Worm (Caenorhabditis elegans) whole organism, late embryonic: Measurements from ENCODE around the gene T21H3.1.

Experiments used
- C08G9.2 ChIP-seq: sonication (generic microtip); optimal IDR thresholded peaks from 2 replicates; lab custom pipeline; 2016; ENCODE audit warnings: mild to moderate bottlenecking, missing genetic modification characterization, moderate library complexity, missing compliant biosample characterization
- F13H6.1 ChIP-seq: sonication (generic microtip); optimal IDR thresholded peaks from 2 replicates; lab custom pipeline; 2016; ENCODE audit warnings: missing genetic modification characterization, missing compliant biosample characterization
- T23F11.4 ChIP-seq: fragments of 200-800 bp; sonication (Bioruptor generic); optimal IDR thresholded peaks from 2 replicates; lab custom pipeline; 2018; ENCODE audit warnings: mild to moderate bottlenecking, missing genetic modification characterization, missing compliant biosample characterization
- Y22D7AL.16 ChIP-seq: sonication (generic microtip); optimal IDR thresholded peaks from 2 replicates; lab custom pipeline; 2016; ENCODE audit warnings: missing genetic modification characterization, missing compliant biosample characterization
- ahr-1 ChIP-seq: sonication (generic microtip); optimal IDR thresholded peaks from 2 replicates; lab custom pipeline; 2016; ENCODE audit warnings: missing genetic modification characterization, missing compliant biosample characterization
- ceh-14 ChIP-seq: sonication (generic microtip); optimal IDR thresholded peaks from 2 replicates; lab custom pipeline; 2016; ENCODE audit warnings: missing genotype, missing genetic modification characterization, missing compliant biosample characterization
- ceh-18 ChIP-seq: sonication (generic microtip); optimal IDR thresholded peaks from 2 replicates; lab custom pipeline; 2016; ENCODE audit warnings: missing genetic modification characterization, missing compliant biosample characterization
- ceh-2 ChIP-seq: sonication (generic microtip); optimal IDR thresholded peaks from 2 replicates; lab custom pipeline; 2016; ENCODE audit warnings: missing genotype, missing genetic modification characterization, missing compliant biosample characterization
- ceh-24 ChIP-seq: sonication (generic microtip); optimal IDR thresholded peaks from 2 replicates; lab custom pipeline; 2016; ENCODE audit warnings: mild to moderate bottlenecking, missing genetic modification characterization, missing compliant biosample characterization
- ceh-45 ChIP-seq: fragments of 200-800 bp; sonication (Bioruptor generic); IDR thresholded peaks from 2 replicates; pipeline ENCODE4 v1.3.6; 2022; ENCODE audit warnings: missing genetic modification reagents, missing genetic modification characterization, missing compliant biosample characterization
- ceh-6 ChIP-seq: fragments of 200-800 bp; sonication (Bioruptor generic); optimal IDR thresholded peaks from 2 replicates; lab custom pipeline; 2018; ENCODE audit warnings: mild to moderate bottlenecking, missing genetic modification characterization, missing compliant biosample characterization
- ceh-9 ChIP-seq: sonication (generic microtip); optimal IDR thresholded peaks from 2 replicates; lab custom pipeline; 2016; ENCODE audit warnings: mild to moderate bottlenecking, missing genetic modification characterization, inconsistent platforms, missing compliant biosample characterization
- che-1 ChIP-seq: sonication (generic microtip); optimal IDR thresholded peaks from 2 replicates; lab custom pipeline; 2016; ENCODE audit warnings: mild to moderate bottlenecking, missing genetic modification characterization, missing compliant biosample characterization
- dmd-4 ChIP-seq: sonication (generic microtip); optimal IDR thresholded peaks from 2 replicates; lab custom pipeline; 2016; ENCODE audit warnings: borderline replicate concordance, missing genetic modification characterization, missing compliant biosample characterization
- elt-4 ChIP-seq: sonication (generic microtip); optimal IDR thresholded peaks from 2 replicates; lab custom pipeline; 2016; ENCODE audit warnings: missing genetic modification characterization, missing compliant biosample characterization
- ets-4 ChIP-seq: sonication (generic microtip); optimal IDR thresholded peaks from 2 replicates; lab custom pipeline; 2016; ENCODE audit warnings: missing genetic modification characterization, missing compliant biosample characterization
- fax-1 ChIP-seq: sonication (generic microtip); optimal IDR thresholded peaks from 2 replicates; lab custom pipeline; 2016; ENCODE audit warnings: missing genotype, missing genetic modification characterization, missing compliant biosample characterization
- fkh-6 ChIP-seq: sonication (generic microtip); optimal IDR thresholded peaks from 2 replicates; lab custom pipeline; 2016; ENCODE audit warnings: missing genetic modification characterization, missing compliant biosample characterization
- hlh-15 ChIP-seq: sonication (generic microtip); optimal IDR thresholded peaks from 2 replicates; lab custom pipeline; 2016; ENCODE audit warnings: missing genetic modification characterization, missing compliant biosample characterization
- lim-6 ChIP-seq: sonication (generic microtip); optimal IDR thresholded peaks from 2 replicates; lab custom pipeline; 2016; ENCODE audit warnings: missing genetic modification characterization, missing compliant biosample characterization
- lin-11 ChIP-seq: fragments of 200-800 bp; sonication (Bioruptor generic); optimal IDR thresholded peaks from 2 replicates; lab custom pipeline; 2018; ENCODE audit warnings: mild to moderate bottlenecking, missing genetic modification characterization, missing compliant biosample characterization
- madf-2 ChIP-seq: sonication (generic microtip); optimal IDR thresholded peaks from 2 replicates; lab custom pipeline; 2017; ENCODE audit warnings: missing genetic modification characterization, missing compliant biosample characterization
- nfya-1 ChIP-seq: sonication (generic microtip); optimal IDR thresholded peaks from 2 replicates; lab custom pipeline; 2017; ENCODE audit warnings: missing genetic modification characterization, mild to moderate bottlenecking, missing compliant biosample characterization, antibody characterized with exemption, moderate library complexity
- nhr-11 ChIP-seq: fragments of 150-350 bp; optimal IDR thresholded peaks from 2 replicates; lab custom pipeline; 2014; ENCODE audit warnings: missing biosample characterization, missing genetic modification characterization
- pat-9 ChIP-seq: fragments of 200-800 bp; sonication (Bioruptor generic); optimal IDR thresholded peaks from 2 replicates; lab custom pipeline; 2018; ENCODE audit warnings: mild to moderate bottlenecking, missing genetic modification characterization, moderate library complexity, missing compliant biosample characterization
- pax-1 ChIP-seq: fragments of 150-350 bp; optimal IDR thresholded peaks from 2 replicates; lab custom pipeline; 2014; ENCODE audit warnings: missing biosample characterization, missing genetic modification characterization
- pha-4 ChIP-seq: fragments of 150-350 bp; optimal IDR thresholded peaks from 2 replicates; lab custom pipeline; 2018; ENCODE audit warnings: missing biosample characterization, missing genetic modification reagents, missing genetic modification characterization
- pqm-1 ChIP-seq: sonication (generic microtip); optimal IDR thresholded peaks from 2 replicates; lab custom pipeline; 2016; ENCODE audit warnings: missing genetic modification characterization, missing compliant biosample characterization
- ref-2 ChIP-seq: sonication (generic microtip); optimal IDR thresholded peaks from 2 replicates; lab custom pipeline; 2016; ENCODE audit warnings: missing genetic modification characterization, missing compliant biosample characterization
- rnt-1 ChIP-seq: sonication (generic microtip); optimal IDR thresholded peaks from 2 replicates; lab custom pipeline; 2016; ENCODE audit warnings: missing genetic modification characterization, missing compliant biosample characterization
- sdc-2 ChIP-seq: sonication (generic microtip); optimal IDR thresholded peaks from 2 replicates; lab custom pipeline; 2016; ENCODE audit warnings: missing genotype, missing genetic modification characterization, missing compliant biosample characterization
- sox-2 ChIP-seq: fragments of 200-800 bp; sonication (Bioruptor generic); IDR thresholded peaks from 2 replicates; pipeline ENCODE4 v1.3.6; 2022; ENCODE audit warnings: missing genetic modification reagents, missing genetic modification characterization, missing compliant biosample characterization
- sox-4 ChIP-seq: sonication (generic microtip); optimal IDR thresholded peaks from 2 replicates; lab custom pipeline; 2017; ENCODE audit warnings: mild to moderate bottlenecking, missing genetic modification characterization, inconsistent platforms, missing compliant biosample characterization
- tbx-2 ChIP-seq: sonication (generic microtip); optimal IDR thresholded peaks from 2 replicates; lab custom pipeline; 2016; ENCODE audit warnings: missing genetic modification characterization, missing compliant biosample characterization
- unc-42 ChIP-seq: sonication (generic microtip); optimal IDR thresholded peaks from 2 replicates; lab custom pipeline; 2016; ENCODE audit warnings: missing genotype, missing genetic modification characterization, missing compliant biosample characterization
- unc-55 ChIP-seq: sonication (generic microtip); optimal IDR thresholded peaks from 2 replicates; lab custom pipeline; 2017; ENCODE audit warnings: missing biosample characterization, missing genetic modification reagents, missing genetic modification characterization

The T21H3.1 gene

ce11 chrV:1197064-1197724 is 20.7 kb downstream of the T21H3.1 start (continued):
- TF ChIP-seq unc-42 (peak; percentile 64), rnt-1 (tag; lab: Kevin White, UChicago) (peak; percentile 84), pqm-1 (peak; percentile 20), ref-2 (tag; lab: Kevin White, UChicago) (peak; percentile 89)

ce11 chrV:1199219-1199889 is 22.8 kb downstream of the T21H3.1 start, which contains the start of gene Y50D4A.6:
Y50D4A.6 (minus strand) TSS chrV:1199269.
- no peak for TF ChIP-seq pat-9 (tag; lab: Kevin White, UChicago)
- TF ChIP-seq pqm-1, result no peak
- no peak for TF ChIP-seq ets-4
- no peak for TF ChIP-seq fax-1 (tag; lab: Kevin White, UChicago)
- TF ChIP-seq fkh-6, result no peak
- no peak for TF ChIP-seq lin-11 (tag; lab: Kevin White, UChicago)
- no peak for TF ChIP-seq C08G9.2 (tag; lab: Kevin White, UChicago)
- TF ChIP-seq T23F11.4 (GFP tag; lab: Kevin White, UChicago), result no peak
- TF ChIP-seq pha-4 (tag; lab: Kevin White, UChicago), result no peak
- no peak for TF ChIP-seq ceh-24 (tag; lab: Kevin White, UChicago)
- no peak for TF ChIP-seq ahr-1 (tag; lab: Kevin White, UChicago)
- TF ChIP-seq, all 69 proteins: peak for 0

- no peak for TF ChIP-seq lin-11 (tag; lab: Kevin White, UChicago)
- TF ChIP-seq hlh-15 (tag; lab: Kevin White, UChicago), result no peak
- TF ChIP-seq pax-1, result no peak
- no peak for TF ChIP-seq sox-2 (GFP tag; lab: Robert Waterston, UW)
- TF ChIP-seq madf-2, result no peak
- no peak for TF ChIP-seq lim-6 (tag; lab: Kevin White, UChicago)
- no peak for TF ChIP-seq C08G9.2 (tag; lab: Kevin White, UChicago)
- TF ChIP-seq ets-4, result no peak
- TF ChIP-seq ceh-18, result no peak
- TF ChIP-seq, all 69 proteins: peak for 0
Measured at ce11 chrV:1201717-1202116, 25.2 kb downstream of the T21H3.1 start.

ce11 chrV:1206971-1207370 is 30.4 kb downstream of the T21H3.1 start, which contains the start of gene Y50D4A.5:
Y50D4A.5 (plus strand) TSS chrV:1207307.
- TF ChIP-seq unc-42 (peak; percentile 78), ceh-14 (tag; lab: Kevin White, UChicago) (peak; percentile 18), elt-4 (no peak)

- TF ChIP-seq F13H6.1 (tag; lab: Kevin White, UChicago) (no peak), che-1 (tag; lab: Kevin White, UChicago) (no peak), sdc-2 (tag; lab: Kevin White, UChicago) (no peak), ceh-6 (no peak), nhr-11 (tag; lab: Kevin White, UChicago) (no peak), Y22D7AL.16 (no peak), unc-55 (GFP tag; lab: Kevin White, UChicago) (no peak), dmd-4 (tag; lab: Kevin White, UChicago) (no peak), ets-4 (no peak), ceh-2 (tag; lab: Kevin White, UChicago) (no peak), tbx-2 (tag; lab: Kevin White, UChicago) (no peak), sox-4 (no peak), ceh-9 (tag; lab: Kevin White, UChicago) (no peak), nfya-1 (tag; lab: Kevin White, UChicago) (no peak), ceh-45 (GFP tag; lab: Robert Waterston, UW) (no peak)
- TF ChIP-seq, all 69 proteins: peak for 0
Measured at ce11 chrV:1207589-1207988, 31.1 kb downstream of the T21H3.1 start, which contains the start of gene Y50D4A.1. Y50D4A.1 (plus strand) TSS chrV:1207889.
